Fruit fly (Drosophila melanogaster) whole organism, prepupa: Measurements from ENCODE around the gene beg.

Experiments
- CG10669 ChIP-seq: fragments of 200-800 bp; sonication (Bioruptor generic); optimal IDR thresholded peaks from 3 replicates; lab custom pipeline; 2018; ENCODE audit warnings: missing biosample characterization, mild to moderate bottlenecking, missing genetic modification characterization, moderate library complexity
- CG11294 ChIP-seq: fragments of 200-800 bp; sonication (Bioruptor generic); IDR thresholded peaks from 2 replicates; pipeline ENCODE4 v1.3.6; 2022; ENCODE audit warnings: missing biosample characterization, missing genetic modification characterization
- CG11762 ChIP-seq: fragments of 200-800 bp; sonication (Bioruptor generic); optimal IDR thresholded peaks from 3 replicates; lab custom pipeline; 2016; ENCODE audit warnings: missing biosample characterization, missing genetic modification characterization; ENCODE audit not compliant: insufficient read depth
- CG15336 ChIP-seq: fragments of 200-800 bp; sonication (Bioruptor generic); IDR thresholded peaks from 2 replicates; pipeline ENCODE4 v1.3.6; 2022; ENCODE audit warnings: missing biosample characterization, missing genetic modification characterization
- CG1621 ChIP-seq: fragments of 200-800 bp; sonication (Bioruptor generic); optimal IDR thresholded peaks from 3 replicates; lab custom pipeline; 2018; ENCODE audit warnings: missing biosample characterization, mild to moderate bottlenecking, missing genetic modification characterization
- CG16779 ChIP-seq: fragments of 200-800 bp; sonication (Bioruptor generic); optimal IDR thresholded peaks from 3 replicates; lab custom pipeline; 2017; ENCODE audit warnings: missing biosample characterization, mild to moderate bottlenecking, missing genetic modification characterization
- CG3032 ChIP-seq: fragments of 200-800 bp; optimal IDR thresholded peaks from 2 replicates; lab custom pipeline; 2019; ENCODE audit warnings: missing biosample characterization, mild to moderate bottlenecking, missing genetic modification characterization, moderate library complexity
- CG32006 ChIP-seq: fragments of 200-800 bp; sonication (Bioruptor generic); optimal IDR thresholded peaks from 3 replicates; lab custom pipeline; 2017; ENCODE audit warnings: missing biosample characterization, mild to moderate bottlenecking, missing genetic modification characterization
- CG34406 ChIP-seq: fragments of 200-800 bp; sonication (Bioruptor generic); optimal IDR thresholded peaks from 3 replicates; lab custom pipeline; 2016; ENCODE audit warnings: missing biosample characterization, missing genetic modification characterization
- CG3919 ChIP-seq: fragments of 200-800 bp; sonication (Bioruptor generic); optimal IDR thresholded peaks from 3 replicates; lab custom pipeline; 2016; ENCODE audit warnings: missing biosample characterization, missing genetic modification characterization
- CG4318 ChIP-seq: fragments of 200-800 bp; sonication (Bioruptor generic); optimal IDR thresholded peaks from 3 replicates; lab custom pipeline; 2017; ENCODE audit warnings: missing biosample characterization, mild to moderate bottlenecking, missing genetic modification characterization
- CG6163 ChIP-seq: fragments of 200-800 bp; sonication (Bioruptor generic); IDR thresholded peaks from 3 replicates; pipeline ENCODE4 v1.3.6; 2022; ENCODE audit warnings: missing biosample characterization, missing genetic modification characterization
- CG6276 ChIP-seq: fragments of 200-800 bp; sonication (Bioruptor generic); optimal IDR thresholded peaks from 2 replicates; lab custom pipeline; 2017; ENCODE audit warnings: missing biosample characterization, mild to moderate bottlenecking, missing genetic modification characterization
- CG6792 ChIP-seq: fragments of 200-800 bp; sonication (Bioruptor generic); optimal IDR thresholded peaks from 3 replicates; lab custom pipeline; 2016; ENCODE audit warnings: missing biosample characterization, missing genetic modification characterization
- CG6808 ChIP-seq: fragments of 200-800 bp; sonication (Bioruptor generic); optimal IDR thresholded peaks from 3 replicates; lab custom pipeline; 2017; ENCODE audit warnings: missing biosample characterization, missing genetic modification characterization, mild to moderate bottlenecking, moderate library complexity, missing genetic modification reagents
- CG6854 ChIP-seq: fragments of 200-800 bp; sonication (Bioruptor generic); optimal IDR thresholded peaks from 2 replicates; lab custom pipeline; 2017; ENCODE audit warnings: missing biosample characterization, mild to moderate bottlenecking, missing genetic modification characterization
- CG8119 ChIP-seq: fragments of 200-800 bp; sonication (Bioruptor generic); IDR thresholded peaks from 3 replicates; pipeline ENCODE4 v1.3.6; 2022; ENCODE audit warnings: missing biosample characterization, missing genetic modification characterization
- CG8319 ChIP-seq: fragments of 200-800 bp; sonication (Bioruptor generic); optimal IDR thresholded peaks from 3 replicates; lab custom pipeline; 2016; ENCODE audit warnings: missing biosample characterization, missing genetic modification characterization
- CG8632 ChIP-seq: fragments of 200-800 bp; sonication (Bioruptor generic); optimal IDR thresholded peaks from 3 replicates; lab custom pipeline; 2016; ENCODE audit warnings: missing biosample characterization, missing genetic modification characterization
- CG9139 ChIP-seq: fragments of 200-800 bp; sonication (Bioruptor generic); optimal IDR thresholded peaks from 3 replicates; lab custom pipeline; 2017; ENCODE audit warnings: missing biosample characterization, mild to moderate bottlenecking, missing genetic modification characterization
- Eip78C ChIP-seq: fragments of 200-800 bp; sonication (Bioruptor generic); peaks from one replicate; lab custom pipeline; 2016; ENCODE audit warnings: missing biosample characterization, missing genetic modification characterization
- Eip93F ChIP-seq: fragments of 200-800 bp; sonication (Bioruptor generic); optimal IDR thresholded peaks from 2 replicates; lab custom pipeline; 2016; ENCODE audit warnings: missing biosample characterization, mild to moderate bottlenecking, missing genetic modification characterization
- Ets21C ChIP-seq: fragments of 200-800 bp; sonication (Bioruptor generic); optimal IDR thresholded peaks from 3 replicates; lab custom pipeline; 2016; ENCODE audit warnings: missing biosample characterization, missing genetic modification characterization
- Gug ChIP-seq: fragments of 200-800 bp; sonication (Bioruptor generic); IDR thresholded peaks from 2 replicates; pipeline ENCODE4 v1.3.6; 2022; ENCODE audit warnings: missing biosample characterization, missing genetic modification characterization
- Hr38 ChIP-seq: sonication (Bioruptor generic); optimal IDR thresholded peaks from 2 replicates; lab custom pipeline; 2016; ENCODE audit warnings: missing biosample characterization, missing genetic modification characterization
- Hr39 ChIP-seq: fragments of 200-800 bp; sonication (Bioruptor generic); optimal IDR thresholded peaks from 2 replicates; lab custom pipeline; 2016; ENCODE audit warnings: missing biosample characterization, missing genetic modification characterization
- OdsH ChIP-seq: fragments of 200-800 bp; sonication (Bioruptor generic); optimal IDR thresholded peaks from 3 replicates; lab custom pipeline; 2016; ENCODE audit warnings: missing biosample characterization, missing genetic modification characterization
- Smox ChIP-seq: fragments of 200-800 bp; sonication (Bioruptor generic); optimal IDR thresholded peaks from 3 replicates; lab custom pipeline; 2016; ENCODE audit warnings: missing biosample characterization, missing genetic modification characterization
- Sox102F ChIP-seq: fragments of 200-800 bp; sonication (Bioruptor generic); optimal IDR thresholded peaks from 2 replicates; lab custom pipeline; 2016; ENCODE audit warnings: missing biosample characterization, mild to moderate bottlenecking, missing genetic modification characterization
- Sox14 ChIP-seq: fragments of 200-800 bp; sonication (Bioruptor generic); optimal IDR thresholded peaks from 3 replicates; lab custom pipeline; 2016; ENCODE audit warnings: missing biosample characterization, missing genetic modification characterization
- Sox15 ChIP-seq: fragments of 200-800 bp; sonication (Bioruptor generic); optimal IDR thresholded peaks from 3 replicates; lab custom pipeline; 2016; ENCODE audit warnings: missing biosample characterization, missing genetic modification characterization
- achi ChIP-seq: fragments of 200-800 bp; sonication (Bioruptor generic); optimal IDR thresholded peaks from 3 replicates; lab custom pipeline; 2016; ENCODE audit warnings: missing biosample characterization, missing genetic modification characterization
- acj6 ChIP-seq: fragments of 200-800 bp; sonication (Bioruptor generic); optimal IDR thresholded peaks from 3 replicates; lab custom pipeline; 2016; ENCODE audit warnings: missing biosample characterization, missing genetic modification characterization
- cyc ChIP-seq: fragments of 200-800 bp; sonication (Bioruptor generic); optimal IDR thresholded peaks from 3 replicates; lab custom pipeline; 2016; ENCODE audit warnings: missing biosample characterization, missing genetic modification characterization
- dac ChIP-seq: fragments of 200-800 bp; sonication (Bioruptor generic); optimal IDR thresholded peaks from 2 replicates; lab custom pipeline; 2017; ENCODE audit warnings: missing biosample characterization, mild to moderate bottlenecking, missing genetic modification characterization
- esn ChIP-seq: fragments of 200-800 bp; sonication (Bioruptor generic); optimal IDR thresholded peaks from 2 replicates; lab custom pipeline; 2016; ENCODE audit warnings: missing biosample characterization, mild to moderate bottlenecking, missing genetic modification characterization, moderate library complexity
- fd85E ChIP-seq: fragments of 200-800 bp; sonication (Bioruptor generic); optimal IDR thresholded peaks from 3 replicates; lab custom pipeline; 2016; ENCODE audit warnings: missing biosample characterization, missing genetic modification characterization
- fkh ChIP-seq: fragments of 200-800 bp; sonication (Bioruptor generic); optimal IDR thresholded peaks from 3 replicates; lab custom pipeline; 2017; ENCODE audit warnings: missing biosample characterization, mild to moderate bottlenecking, missing genetic modification characterization, moderate library complexity
- lz ChIP-seq: fragments of 200-800 bp; sonication (Bioruptor generic); optimal IDR thresholded peaks from 3 replicates; lab custom pipeline; 2016; ENCODE audit warnings: missing biosample characterization, missing genetic modification characterization
- net ChIP-seq: fragments of 200-800 bp; sonication (Bioruptor generic); optimal IDR thresholded peaks from 3 replicates; lab custom pipeline; 2016; ENCODE audit warnings: missing biosample characterization, missing genetic modification characterization
- pdm3 ChIP-seq: fragments of 200-800 bp; sonication (Bioruptor generic); optimal IDR thresholded peaks from 3 replicates; lab custom pipeline; 2016; ENCODE audit warnings: missing biosample characterization, missing genetic modification characterization
- salr ChIP-seq, 2 experiments: fragments of 200-800 bp; sonication (Bioruptor generic); optimal IDR thresholded peaks; 3 replicates each; lab custom pipeline; 2016 to 2018; ENCODE audit warnings: missing biosample characterization in 2 of 2, missing genetic modification characterization in 2 of 2, mild to moderate bottlenecking in 1 of 2
- ss ChIP-seq, 2 experiments: fragments of 200-800 bp; sonication (Bioruptor generic); optimal IDR thresholded peaks; 2 replicates in 1 of 2; 3 replicates in 1 of 2; lab custom pipeline; 2017 to 2018; ENCODE audit warnings: mild to moderate bottlenecking in 2 of 2, missing biosample characterization in 2 of 2, missing genetic modification characterization in 2 of 2, moderate library complexity in 1 of 2
- svp ChIP-seq: fragments of 200-800 bp; sonication (Bioruptor generic); peaks from one replicate; lab custom pipeline; 2016; ENCODE audit warnings: missing biosample characterization, missing genetic modification characterization
- topi ChIP-seq: fragments of 200-800 bp; sonication (Bioruptor generic); optimal IDR thresholded peaks from 3 replicates; lab custom pipeline; 2016; ENCODE audit warnings: missing biosample characterization, missing genetic modification characterization
- vri ChIP-seq: fragments of 200-800 bp; sonication (Bioruptor generic); optimal IDR thresholded peaks from 3 replicates; lab custom pipeline; 2016; ENCODE audit warnings: missing biosample characterization, mild to moderate bottlenecking, missing genetic modification characterization

The beg gene

dm6 chr3L:17035492-17035891 is at the start of gene beg:
Gene beg, plus strand, starts transcription at chr3L:17035668.
- TF ChIP-seq CG9139 (GFP tag; lab: Kevin White, UChicago) = no peak
- TF ChIP-seq CG6854 (GFP tag; lab: Kevin White, UChicago) = no peak
- TF ChIP-seq acj6 (GFP tag; lab: Kevin White, UChicago) = no peak
- no peak for TF ChIP-seq Sox14 (GFP tag; lab: Kevin White, UChicago)
- TF ChIP-seq CG6276 (GFP tag; lab: Kevin White, UChicago) = no peak
- TF ChIP-seq Eip93F (GFP tag; lab: Kevin White, UChicago) = no peak
- TF ChIP-seq CG4318 (GFP tag; lab: Kevin White, UChicago) = no peak
- TF ChIP-seq CG8632 (GFP tag; lab: Kevin White, UChicago) = no peak
- no peak for TF ChIP-seq fkh (GFP tag; lab: Kevin White, UChicago)
- TF ChIP-seq dac = no peak
- TF ChIP-seq Hr39 (GFP tag; lab: Kevin White, UChicago) = no peak
- TF ChIP-seq, all 60 proteins: peak for 0

- TF ChIP-seq salr (GFP tag; optimal IDR thresholded peaks at IDR 0.05; lab: Kevin White, UChicago) = peak; percentile 51 to 95
- peak; percentile 64 for TF ChIP-seq cyc (GFP tag; lab: Kevin White, UChicago)
- TF ChIP-seq lz (GFP tag; lab: Kevin White, UChicago) = peak; percentile 83
- TF ChIP-seq Hr39 (GFP tag; lab: Kevin White, UChicago) = peak; percentile 59
- TF ChIP-seq CG9139 (GFP tag; lab: Kevin White, UChicago) = peak; percentile 46
- peak; percentile 68 for TF ChIP-seq Gug (GFP tag; lab: Robert Waterston, UW)
- TF ChIP-seq acj6 (GFP tag; lab: Kevin White, UChicago) = peak; percentile 74
- TF ChIP-seq esn = peak; percentile 88
- peak; percentile 66 for TF ChIP-seq CG8632 (GFP tag; lab: Kevin White, UChicago)
- peak; percentile 70 for TF ChIP-seq CG3032 (tag; lab: Kevin White, UChicago)
- TF ChIP-seq CG4318 (GFP tag; lab: Kevin White, UChicago) = peak; percentile 86
- TF ChIP-seq fd85E (GFP tag; lab: Kevin White, UChicago) = no peak
- peak; percentile 26 for TF ChIP-seq CG8319 (GFP tag; lab: Kevin White, UChicago)
- peak; percentile 78 for TF ChIP-seq achi (GFP tag; lab: Kevin White, UChicago)
- TF ChIP-seq vri (GFP tag; lab: Kevin White, UChicago) = no peak
- TF ChIP-seq CG32006 (GFP tag; lab: Kevin White, UChicago) = peak; percentile 93
- peak; percentile 60 for TF ChIP-seq CG15336
- peak; percentile 82 for TF ChIP-seq OdsH (GFP tag; lab: Kevin White, UChicago)
- TF ChIP-seq CG8119 = peak; percentile 69; the same call in 2 of the 3 replicates
- peak; percentile 57 for TF ChIP-seq CG11762
- TF ChIP-seq topi (GFP tag; lab: Kevin White, UChicago) = peak; percentile 84
- peak; percentile 89 for TF ChIP-seq net (GFP tag; lab: Kevin White, UChicago)
- no peak for TF ChIP-seq Hr38 (GFP tag; lab: Kevin White, UChicago)
- peak; percentile 31 for TF ChIP-seq CG16779 (tag; lab: Kevin White, UChicago)
- TF ChIP-seq CG11294 (GFP tag; lab: Robert Waterston, UW) = peak; percentile 75
- TF ChIP-seq Ets21C (GFP tag; lab: Kevin White, UChicago) = peak; percentile 16
- TF ChIP-seq CG1621 (tag; lab: Kevin White, UChicago) = peak; percentile 38
- TF ChIP-seq Sox102F (GFP tag; lab: Kevin White, UChicago) = peak; percentile 59
- peak; percentile 70 for TF ChIP-seq Sox15
- peak; percentile 23 for TF ChIP-seq Eip93F (GFP tag; lab: Kevin White, UChicago)
- TF ChIP-seq CG6808 (GFP tag; lab: Kevin White, UChicago) = peak; percentile 86
- peak; percentile 59 for TF ChIP-seq CG6792
- peak; percentile 80 for TF ChIP-seq Sox14 (GFP tag; lab: Kevin White, UChicago)
- TF ChIP-seq Eip78C (GFP tag; lab: Kevin White, UChicago) = peak; percentile 97
- peak; percentile 93 for TF ChIP-seq svp (GFP tag; lab: Kevin White, UChicago)
- peak; percentile 83 for TF ChIP-seq CG3919
- TF ChIP-seq CG6163 (GFP tag; lab: Robert Waterston, UW) = peak; percentile 80
- TF ChIP-seq CG34406 = peak; percentile 77
- peak; percentile 77 for TF ChIP-seq pdm3 (GFP tag; lab: Kevin White, UChicago)
- peak; percentile 63 to 71 for TF ChIP-seq ss (GFP tag; optimal IDR thresholded peaks at IDR 0.05; lab: Kevin White, UChicago)
- peak; percentile 72 for TF ChIP-seq CG10669 (GFP tag; lab: Kevin White, UChicago)
- TF ChIP-seq Smox (GFP tag; lab: Kevin White, UChicago) = peak; percentile 81
Measured at dm6 chr3L:16986062-16987013, 49.1 kb upstream of the beg start.
